Worm (Caenorhabditis elegans): ENCODE data around the gene mdt-15.

ce11 chrIII:5835163-5835871, 1.8 kb upstream of the mdt-15 start:
- no peak for TF ChIP-seq him-1 (tag; optimal IDR thresholded peaks at IDR 0.05)
- no peak for TF ChIP-seq W03F9.2 (tag; optimal IDR thresholded peaks at IDR 0.05)
- TF ChIP-seq dao-5 (tag; optimal IDR thresholded peaks at IDR 0.05): no peak

Measured in whole organism, L4/young adult.